Fruit fly (Drosophila melanogaster): ENCODE data around the gene CG31815.

DNA sequence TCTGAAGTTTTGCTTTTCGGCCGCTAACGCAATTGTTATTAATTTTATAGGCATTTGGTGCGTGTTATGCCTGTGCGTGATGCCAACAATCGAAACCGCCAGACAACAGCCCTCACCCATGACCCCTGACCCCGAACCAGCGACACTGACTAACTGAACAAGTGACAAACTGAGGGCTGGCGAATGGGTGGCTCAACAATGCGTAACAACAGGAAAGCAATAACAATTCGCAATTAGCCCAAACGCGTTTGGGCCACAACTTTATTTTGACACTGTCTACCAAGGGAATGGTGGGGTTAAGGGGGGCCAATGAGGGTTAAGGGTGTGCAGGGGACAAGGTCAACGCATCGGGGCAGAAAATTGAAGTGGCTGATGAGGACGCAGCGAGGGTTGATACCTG lies 43.3 kb downstream of the CG31815 start:
- no peak for TF ChIP-seq pad (GFP tag; optimal IDR thresholded peaks at IDR 0.05)
- no peak for TF ChIP-seq tj (GFP tag; optimal IDR thresholded peaks at IDR 0.05)
- no peak for TF ChIP-seq Hr96 (GFP tag; optimal IDR thresholded peaks at IDR 0.05)
- TF ChIP-seq bab1 (GFP tag; optimal IDR thresholded peaks at IDR 0.05), result no peak

Measured in whole organism, adult.